Worm (Caenorhabditis elegans) whole organism, late embryonic: ENCODE results near the gene R08B4.3.

Experiments
- C08G9.2 ChIP-seq: sonication (generic microtip); optimal IDR thresholded peaks from 2 replicates; lab custom pipeline; 2016; ENCODE audit warnings: mild to moderate bottlenecking, missing genetic modification characterization, moderate library complexity, missing compliant biosample characterization
- K09A11.1 ChIP-seq: sonication (generic microtip); optimal IDR thresholded peaks from 2 replicates; lab custom pipeline; 2017; ENCODE audit warnings: antibody characterized with exemption, mild to moderate bottlenecking, missing genetic modification characterization, missing compliant biosample characterization; ENCODE audit not compliant: insufficient read depth
- T23F11.4 ChIP-seq: fragments of 200-800 bp; sonication (Bioruptor generic); optimal IDR thresholded peaks from 2 replicates; lab custom pipeline; 2018; ENCODE audit warnings: mild to moderate bottlenecking, missing genetic modification characterization, missing compliant biosample characterization
- ceh-24 ChIP-seq: sonication (generic microtip); optimal IDR thresholded peaks from 2 replicates; lab custom pipeline; 2016; ENCODE audit warnings: mild to moderate bottlenecking, missing genetic modification characterization, missing compliant biosample characterization
- ceh-30 ChIP-seq: fragments of 150-350 bp; optimal IDR thresholded peaks from 2 replicates; lab custom pipeline; 2014; ENCODE audit warnings: missing biosample characterization, missing genetic modification characterization
- ceh-6 ChIP-seq: fragments of 200-800 bp; sonication (Bioruptor generic); optimal IDR thresholded peaks from 2 replicates; lab custom pipeline; 2018; ENCODE audit warnings: mild to moderate bottlenecking, missing genetic modification characterization, missing compliant biosample characterization
- ceh-9 ChIP-seq: sonication (generic microtip); optimal IDR thresholded peaks from 2 replicates; lab custom pipeline; 2016; ENCODE audit warnings: mild to moderate bottlenecking, missing genetic modification characterization, inconsistent platforms, missing compliant biosample characterization
- che-1 ChIP-seq: sonication (generic microtip); optimal IDR thresholded peaks from 2 replicates; lab custom pipeline; 2016; ENCODE audit warnings: mild to moderate bottlenecking, missing genetic modification characterization, missing compliant biosample characterization
- dmd-4 ChIP-seq: sonication (generic microtip); optimal IDR thresholded peaks from 2 replicates; lab custom pipeline; 2016; ENCODE audit warnings: borderline replicate concordance, missing genetic modification characterization, missing compliant biosample characterization
- elt-2 ChIP-seq: sonication (generic microtip); optimal IDR thresholded peaks from 2 replicates; lab custom pipeline; 2016; ENCODE audit warnings: missing genetic modification reagents, missing genetic modification characterization, missing compliant biosample characterization
- elt-4 ChIP-seq: sonication (generic microtip); optimal IDR thresholded peaks from 2 replicates; lab custom pipeline; 2016; ENCODE audit warnings: missing genetic modification characterization, missing compliant biosample characterization
- fax-1 ChIP-seq: sonication (generic microtip); optimal IDR thresholded peaks from 2 replicates; lab custom pipeline; 2016; ENCODE audit warnings: missing genotype, missing genetic modification characterization, missing compliant biosample characterization
- fkh-6 ChIP-seq: sonication (generic microtip); optimal IDR thresholded peaks from 2 replicates; lab custom pipeline; 2016; ENCODE audit warnings: missing genetic modification characterization, missing compliant biosample characterization
- gmeb-2 ChIP-seq: sonication (generic microtip); optimal IDR thresholded peaks from 2 replicates; lab custom pipeline; 2016; ENCODE audit warnings: missing genetic modification characterization, inconsistent platforms, missing compliant biosample characterization
- hlh-15 ChIP-seq: sonication (generic microtip); optimal IDR thresholded peaks from 2 replicates; lab custom pipeline; 2016; ENCODE audit warnings: missing genetic modification characterization, missing compliant biosample characterization
- hlh-8 ChIP-seq: sonication (generic microtip); optimal IDR thresholded peaks from 2 replicates; lab custom pipeline; 2016; ENCODE audit warnings: missing genotype, missing genetic modification characterization, missing compliant biosample characterization
- lim-6 ChIP-seq: sonication (generic microtip); optimal IDR thresholded peaks from 2 replicates; lab custom pipeline; 2016; ENCODE audit warnings: missing genetic modification characterization, missing compliant biosample characterization
- lin-11 ChIP-seq: fragments of 200-800 bp; sonication (Bioruptor generic); optimal IDR thresholded peaks from 2 replicates; lab custom pipeline; 2018; ENCODE audit warnings: mild to moderate bottlenecking, missing genetic modification characterization, missing compliant biosample characterization
- nhr-11 ChIP-seq: fragments of 150-350 bp; optimal IDR thresholded peaks from 2 replicates; lab custom pipeline; 2014; ENCODE audit warnings: missing biosample characterization, missing genetic modification characterization
- npax-4 ChIP-seq: sonication (generic microtip); optimal IDR thresholded peaks from 2 replicates; lab custom pipeline; 2016; ENCODE audit warnings: missing genetic modification characterization, missing compliant biosample characterization
- odd-2 ChIP-seq: sonication (generic microtip); optimal IDR thresholded peaks from 2 replicates; lab custom pipeline; 2017; ENCODE audit warnings: antibody characterized with exemption, mild to moderate bottlenecking, missing genetic modification characterization, missing compliant biosample characterization
- pag-3 ChIP-seq: sonication (generic microtip); optimal IDR thresholded peaks from 2 replicates; lab custom pipeline; 2016; ENCODE audit warnings: missing compliant biosample characterization, missing genetic modification characterization, borderline replicate concordance
- pat-9 ChIP-seq: fragments of 200-800 bp; sonication (Bioruptor generic); optimal IDR thresholded peaks from 2 replicates; lab custom pipeline; 2018; ENCODE audit warnings: mild to moderate bottlenecking, missing genetic modification characterization, moderate library complexity, missing compliant biosample characterization
- pha-2 ChIP-seq: sonication (generic microtip); optimal IDR thresholded peaks from 2 replicates; lab custom pipeline; 2017; ENCODE audit warnings: mild to moderate bottlenecking, missing genetic modification characterization, missing compliant biosample characterization
- pha-4 ChIP-seq: fragments of 150-350 bp; optimal IDR thresholded peaks from 2 replicates; lab custom pipeline; 2018; ENCODE audit warnings: missing biosample characterization, missing genetic modification reagents, missing genetic modification characterization
- pqm-1 ChIP-seq: sonication (generic microtip); optimal IDR thresholded peaks from 2 replicates; lab custom pipeline; 2016; ENCODE audit warnings: missing genetic modification characterization, missing compliant biosample characterization
- pros-1 ChIP-seq: fragments of 150-350 bp; optimal IDR thresholded peaks from 2 replicates; lab custom pipeline; 2014; ENCODE audit warnings: missing biosample characterization, missing genetic modification reagents, missing genetic modification characterization
- ref-2 ChIP-seq: sonication (generic microtip); optimal IDR thresholded peaks from 2 replicates; lab custom pipeline; 2016; ENCODE audit warnings: missing genetic modification characterization, missing compliant biosample characterization
- rnt-1 ChIP-seq: sonication (generic microtip); optimal IDR thresholded peaks from 2 replicates; lab custom pipeline; 2016; ENCODE audit warnings: missing genetic modification characterization, missing compliant biosample characterization
- syd-9 ChIP-seq: sonication (generic microtip); optimal IDR thresholded peaks from 2 replicates; lab custom pipeline; 2016; ENCODE audit warnings: mild to moderate bottlenecking, missing genetic modification characterization, moderate library complexity, missing compliant biosample characterization
- tbx-7 ChIP-seq: sonication (generic microtip); optimal IDR thresholded peaks from 2 replicates; lab custom pipeline; 2016; ENCODE audit warnings: missing genotype, missing genetic modification characterization, missing compliant biosample characterization
- unc-42 ChIP-seq: sonication (generic microtip); optimal IDR thresholded peaks from 2 replicates; lab custom pipeline; 2016; ENCODE audit warnings: missing genotype, missing genetic modification characterization, missing compliant biosample characterization
- unc-55 ChIP-seq: sonication (generic microtip); optimal IDR thresholded peaks from 2 replicates; lab custom pipeline; 2017; ENCODE audit warnings: missing biosample characterization, missing genetic modification reagents, missing genetic modification characterization
- unc-86 ChIP-seq: sonication (generic microtip); optimal IDR thresholded peaks from 2 replicates; lab custom pipeline; 2016; ENCODE audit warnings: missing genetic modification characterization, missing compliant biosample characterization

Gene R08B4.3

ce11 chrX:11080170-11080728, 40.6 kb downstream of the R08B4.3 start, which contains the start of gene sulp-7:
TSS of gene sulp-7 (plus strand) at chrX:11080678.
- TF ChIP-seq tbx-7 (no peak), K09A11.1 (tag; lab: Kevin White, UChicago) (no peak), C08G9.2 (tag; lab: Kevin White, UChicago) (no peak), lim-6 (tag; lab: Kevin White, UChicago) (no peak), rnt-1 (no peak), ref-2 (tag; lab: Kevin White, UChicago) (no peak), ceh-30 (no peak), unc-42 (tag; lab: Kevin White, UChicago) (no peak), pha-2 (tag; lab: Kevin White, UChicago) (no peak), unc-86 (tag; lab: Kevin White, UChicago) (no peak)

- no peak for TF ChIP-seq unc-55 (GFP tag; lab: Kevin White, UChicago)
- no peak for TF ChIP-seq C08G9.2 (tag; lab: Kevin White, UChicago)
- TF ChIP-seq pha-4: no peak
- TF ChIP-seq ceh-24 (tag; lab: Kevin White, UChicago): no peak
- no peak for TF ChIP-seq gmeb-2 (tag; lab: Kevin White, UChicago)
- no peak for TF ChIP-seq elt-2 (tag; lab: Kevin White, UChicago)
- TF ChIP-seq elt-4 (tag; lab: Kevin White, UChicago): no peak
- TF ChIP-seq odd-2: no peak
- no peak for TF ChIP-seq unc-86 (tag; lab: Kevin White, UChicago)
- TF ChIP-seq dmd-4: no peak
- no peak for TF ChIP-seq ceh-6 (GFP tag; lab: Kevin White, UChicago)
- TF ChIP-seq nhr-11: no peak
- TF ChIP-seq npax-4: no peak
- no peak for TF ChIP-seq pat-9 (tag; lab: Kevin White, UChicago)
- TF ChIP-seq, all 69 proteins: peak for 0
Measured at ce11 chrX:11079667-11080066, 41.1 kb downstream of the R08B4.3 start, which contains the start of gene W04G3.13. TSS of gene W04G3.13 (minus strand) at chrX:11079767.

ce11 chrX:11078150-11078549, 42.7 kb downstream of the R08B4.3 start, which contains the start of gene W04G3.10:
TSS of gene W04G3.10 (minus strand) at chrX:11078250.
- TF ChIP-seq dmd-4 (no peak), ceh-9 (tag; lab: Kevin White, UChicago) (no peak), hlh-15 (no peak), C08G9.2 (tag; lab: Kevin White, UChicago) (no peak), hlh-8 (tag; lab: Kevin White, UChicago) (no peak), ceh-30 (no peak), pros-1 (no peak), unc-42 (tag; lab: Kevin White, UChicago) (no peak), fkh-6 (tag; lab: Kevin White, UChicago) (no peak), T23F11.4 (no peak)
- TF ChIP-seq, all 69 proteins: peak for 0

ce11 chrX:11076491-11076890, 44.3 kb downstream of the R08B4.3 start, which contains the start of gene W04G3.12:
TSS of gene W04G3.12 (minus strand) at chrX:11076801.
- TF ChIP-seq hlh-15: no peak
- TF ChIP-seq C08G9.2 (tag; lab: Kevin White, UChicago): no peak
- TF ChIP-seq lin-11 (tag; lab: Kevin White, UChicago): no peak
- TF ChIP-seq fax-1: no peak
- no peak for TF ChIP-seq che-1 (tag; lab: Kevin White, UChicago)
- no peak for TF ChIP-seq pqm-1 (tag; lab: Kevin White, UChicago)
- TF ChIP-seq gmeb-2 (tag; lab: Kevin White, UChicago): no peak
- no peak for TF ChIP-seq unc-86 (tag; lab: Kevin White, UChicago)
- TF ChIP-seq fkh-6 (tag; lab: Kevin White, UChicago): no peak
- TF ChIP-seq pag-3 (tag; lab: Kevin White, UChicago): no peak
- no peak for TF ChIP-seq syd-9 (tag; lab: Kevin White, UChicago)
- no peak for TF ChIP-seq dmd-4
- no peak for TF ChIP-seq pat-9 (tag; lab: Kevin White, UChicago)
